Fruit fly (Drosophila melanogaster): ENCODE measurements around the gene CG18302.

Gene CG18302

DNA sequence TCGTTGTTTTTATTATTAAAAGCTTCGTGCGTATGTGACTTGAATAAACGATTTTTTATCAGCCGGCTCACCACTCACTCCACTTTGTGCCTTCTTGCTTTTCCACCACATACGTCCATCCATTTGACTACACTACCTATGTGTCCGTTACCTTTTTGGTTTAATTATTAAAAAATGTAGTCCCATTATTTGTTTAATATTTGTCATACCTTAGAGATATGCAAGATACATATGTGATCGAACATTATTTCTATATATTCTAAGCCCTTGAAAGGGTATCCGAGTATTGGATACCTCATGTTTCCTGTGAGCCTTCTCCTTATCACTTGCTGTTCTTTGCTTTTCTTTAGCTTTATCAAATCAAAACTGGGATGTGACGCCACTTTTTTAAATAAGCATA is 14.9 kb upstream of the CG18302 start (continued):
- TF ChIP-seq cyc (GFP tag; optimal IDR thresholded peaks at IDR 0.05) (peak; percentile 90), CG7368 (GFP tag; optimal IDR thresholded peaks at IDR 0.05) (peak; percentile 79), CG10631 (GFP tag; optimal IDR thresholded peaks at IDR 0.05) (peak; percentile 76), CG3919 (GFP tag; optimal IDR thresholded peaks at IDR 0.05) (peak; percentile 87), acj6 (GFP tag; optimal IDR thresholded peaks at IDR 0.05) (peak; percentile 85), esn (GFP tag; optimal IDR thresholded peaks at IDR 0.05) (peak; percentile 94), CG6163 (GFP tag; IDR thresholded peaks at IDR 0.05) (peak; percentile 89), Ets96B (tag; optimal IDR thresholded peaks at IDR 0.05) (peak; percentile 91)

DNA sequence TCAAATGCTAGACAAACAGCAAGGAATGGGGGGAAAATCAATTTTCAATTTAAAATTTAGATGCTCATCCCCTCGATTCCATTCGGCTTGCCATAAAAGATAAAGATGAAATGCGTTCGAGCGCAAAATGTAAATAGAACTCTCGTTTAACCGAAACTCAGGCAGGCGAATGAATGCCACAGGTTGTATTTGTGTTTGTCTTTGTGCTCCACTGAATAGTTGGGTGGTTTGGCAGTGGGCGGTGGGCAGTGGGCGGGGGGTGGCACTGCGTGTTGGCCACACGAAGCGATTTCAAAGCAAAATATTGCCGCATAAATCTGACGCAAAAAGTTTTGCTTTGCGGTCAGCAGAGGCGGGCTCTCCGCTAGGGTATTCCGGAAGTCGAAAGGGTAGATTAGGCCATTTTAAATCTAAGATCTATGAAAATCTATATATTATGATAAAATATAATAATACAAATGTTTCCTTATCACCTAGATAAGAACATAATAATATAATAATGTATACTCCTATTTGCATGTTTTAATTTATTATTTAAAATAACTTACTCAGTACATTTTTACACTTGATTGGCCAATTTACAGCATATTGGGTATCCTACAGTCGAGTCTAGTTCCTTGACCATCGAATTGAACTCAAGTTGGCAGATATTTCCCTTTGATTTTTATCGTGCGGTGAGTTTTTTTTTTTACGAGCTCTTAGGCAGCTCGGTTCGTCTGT is 11.8 kb upstream of the CG18302 start:
- peak; percentile 10 for TF ChIP-seq Lpt (GFP tag; optimal IDR thresholded peaks at IDR 0.05)
- peak; percentile 1 for TF ChIP-seq CG3919 (GFP tag; optimal IDR thresholded peaks at IDR 0.05)
- no peak for TF ChIP-seq CG6276 (GFP tag; optimal IDR thresholded peaks at IDR 0.05)
- TF ChIP-seq OdsH (GFP tag; optimal IDR thresholded peaks at IDR 0.05), result peak; percentile 28
- no peak for TF ChIP-seq pdm3 (GFP tag; optimal IDR thresholded peaks at IDR 0.05)
- no peak for TF ChIP-seq Ets21C (GFP tag; optimal IDR thresholded peaks at IDR 0.05)
- TF ChIP-seq Sox14 (GFP tag; optimal IDR thresholded peaks at IDR 0.05), result no peak
- TF ChIP-seq Eip75B (GFP tag; optimal IDR thresholded peaks at IDR 0.05), result no peak
- TF ChIP-seq acj6 (GFP tag; optimal IDR thresholded peaks at IDR 0.05), result peak; percentile 9
- peak; percentile 55; the same call in 2 of the 3 replicates for TF ChIP-seq CG8119 (GFP tag; IDR thresholded peaks at IDR 0.05)
- peak; percentile 46 for TF ChIP-seq Eip78C (GFP tag)
- no peak for TF ChIP-seq dac (GFP tag; optimal IDR thresholded peaks at IDR 0.05)
- no peak for TF ChIP-seq CG6808 (GFP tag; optimal IDR thresholded peaks at IDR 0.05)
- TF ChIP-seq fd59A (GFP tag; optimal IDR thresholded peaks at IDR 0.05), result no peak
- TF ChIP-seq CG10631 (GFP tag; optimal IDR thresholded peaks at IDR 0.05), result peak; percentile 8
- peak; percentile 43; the same call in 1 of the 2 replicates for TF ChIP-seq CG15336 (GFP tag; IDR thresholded peaks at IDR 0.05)
- TF ChIP-seq Blimp-1 (GFP tag; optimal IDR thresholded peaks at IDR 0.05), result no peak
- TF ChIP-seq salr (GFP tag; optimal IDR thresholded peaks at IDR 0.05), result peak in 1 of 2 experiments; percentile 13
- TF ChIP-seq cyc (GFP tag; optimal IDR thresholded peaks at IDR 0.05), result no peak
- TF ChIP-seq Hr4 (GFP tag; optimal IDR thresholded peaks at IDR 0.05), result no peak
- no peak for TF ChIP-seq Hr39 (GFP tag; optimal IDR thresholded peaks at IDR 0.05)
- peak; percentile 63 for TF ChIP-seq CG32006 (GFP tag; optimal IDR thresholded peaks at IDR 0.05)
- TF ChIP-seq Ets96B (tag; optimal IDR thresholded peaks at IDR 0.05), result no peak
- no peak for TF ChIP-seq CG6792 (GFP tag; optimal IDR thresholded peaks at IDR 0.05)
- no peak for TF ChIP-seq CG11762 (GFP tag; optimal IDR thresholded peaks at IDR 0.05; ENCODE audit: insufficient read depth)
- no peak for TF ChIP-seq topi (GFP tag; optimal IDR thresholded peaks at IDR 0.05)
- no peak for TF ChIP-seq Met (GFP tag; optimal IDR thresholded peaks at IDR 0.05)
- no peak for TF ChIP-seq esn (GFP tag; optimal IDR thresholded peaks at IDR 0.05)
- no peak for TF ChIP-seq CG16779 (tag; optimal IDR thresholded peaks at IDR 0.05)
- TF ChIP-seq ss (GFP tag; optimal IDR thresholded peaks at IDR 0.05), result no peak
- TF ChIP-seq net (GFP tag; optimal IDR thresholded peaks at IDR 0.05), result no peak

DNA sequence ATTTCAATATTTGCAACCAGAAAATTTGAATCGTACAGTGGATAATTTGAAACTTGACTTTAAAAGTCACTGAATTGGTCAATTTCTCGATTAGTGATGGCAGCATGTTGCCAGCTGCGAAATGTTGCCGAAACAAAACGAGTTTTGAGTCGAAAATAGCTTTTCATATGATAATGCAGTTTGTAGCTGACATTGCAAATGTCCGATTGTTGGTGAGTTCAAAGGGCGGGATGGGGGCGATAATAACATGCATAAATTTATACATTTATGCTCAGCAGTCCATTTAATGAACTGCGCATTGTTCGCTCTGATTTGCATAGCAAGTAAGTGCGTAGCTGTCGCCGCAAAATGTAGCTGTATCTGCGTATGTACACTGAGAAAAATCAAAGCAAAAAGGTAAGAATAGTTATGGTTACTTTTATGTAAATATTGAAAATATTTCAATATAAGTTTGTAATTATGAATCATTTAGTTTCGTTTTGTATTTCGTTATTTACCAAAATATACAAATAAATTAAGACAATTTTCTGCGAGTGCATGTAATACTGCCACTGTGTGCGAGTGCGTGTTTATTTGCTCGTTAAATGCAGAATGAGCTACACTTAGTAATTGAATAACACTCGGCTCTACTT is 7.1 kb upstream of the CG18302 start, which contains the start of gene Lip4:
Gene Lip4 (plus strand): TSS at position 620 of the 632 bp plus-strand sequence.
- TF ChIP-seq CG3919 (GFP tag; optimal IDR thresholded peaks at IDR 0.05) (peak; percentile 73), dac (GFP tag; optimal IDR thresholded peaks at IDR 0.05) (peak; percentile 16), ss (GFP tag; optimal IDR thresholded peaks at IDR 0.05) (peak; percentile 47 to 70), Eip93F (GFP tag; optimal IDR thresholded peaks at IDR 0.05) (no peak), CG15336 (GFP tag; IDR thresholded peaks at IDR 0.05) (peak; percentile 80), Hr4 (GFP tag; optimal IDR thresholded peaks at IDR 0.05) (peak; percentile 77), Sox102F (GFP tag; optimal IDR thresholded peaks at IDR 0.05) (peak; percentile 51), Hr39 (GFP tag; optimal IDR thresholded peaks at IDR 0.05) (peak; percentile 47), CG11902 (GFP tag; optimal IDR thresholded peaks at IDR 0.05) (peak; percentile 38), cyc (GFP tag; optimal IDR thresholded peaks at IDR 0.05) (peak; percentile 42), CG6792 (GFP tag; optimal IDR thresholded peaks at IDR 0.05) (peak; percentile 54), Met (GFP tag; optimal IDR thresholded peaks at IDR 0.05) (peak; percentile 46), CG6808 (GFP tag; optimal IDR thresholded peaks at IDR 0.05) (peak; percentile 64), CG10631 (GFP tag; optimal IDR thresholded peaks at IDR 0.05) (peak; percentile 64), Eip75B (GFP tag; optimal IDR thresholded peaks at IDR 0.05) (peak; percentile 64), CG3032 (tag; optimal IDR thresholded peaks at IDR 0.05) (no peak), Ets96B (tag; optimal IDR thresholded peaks at IDR 0.05) (peak; percentile 75), CG11762 (GFP tag; optimal IDR thresholded peaks at IDR 0.05; ENCODE audit: insufficient read depth) (peak; percentile 49), Blimp-1 (GFP tag; optimal IDR thresholded peaks at IDR 0.05) (no peak), Lpt (GFP tag; optimal IDR thresholded peaks at IDR 0.05) (peak; percentile 54), dsx (GFP tag; optimal IDR thresholded peaks at IDR 0.05; ENCODE audit: poor library complexity, severe bottlenecking) (peak; percentile 73), vri (GFP tag; optimal IDR thresholded peaks at IDR 0.05) (peak; percentile 14), OdsH (GFP tag; optimal IDR thresholded peaks at IDR 0.05) (peak; percentile 76), fd59A (GFP tag; optimal IDR thresholded peaks at IDR 0.05) (peak; percentile 54), CG9139 (GFP tag; optimal IDR thresholded peaks at IDR 0.05) (no peak), salr (GFP tag; optimal IDR thresholded peaks at IDR 0.05) (peak in 1 of 2 experiments; percentile 35), fd85E (GFP tag; optimal IDR thresholded peaks at IDR 0.05) (no peak)
